Worm (Caenorhabditis elegans): ENCODE data around the gene F52D10.2.

DNA sequence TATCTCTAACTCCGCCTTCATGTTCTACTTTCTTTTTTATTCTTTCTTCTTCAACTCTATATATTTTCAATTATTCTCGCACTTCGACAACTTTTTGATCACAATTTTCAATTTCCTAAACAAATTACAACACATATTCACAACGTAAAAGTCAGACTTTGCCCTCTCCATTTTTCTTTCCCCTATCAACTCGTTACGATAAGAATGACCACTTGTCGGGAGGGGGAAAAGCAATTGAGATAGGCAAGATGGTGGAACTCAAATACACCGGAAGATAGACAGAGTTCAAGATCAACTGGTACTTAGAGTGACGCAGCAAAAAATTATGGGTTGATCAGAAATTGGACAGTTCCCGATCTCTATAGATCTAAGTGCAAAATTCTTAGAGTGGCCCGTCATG is 36.5 kb downstream of the F52D10.2 start:
- no peak for TF ChIP-seq tab-1 (GFP tag; IDR thresholded peaks at IDR 0.05)
- TF ChIP-seq cog-1 (tag; optimal IDR thresholded peaks at IDR 0.05), result no peak
- TF ChIP-seq flt-1 (GFP tag; IDR thresholded peaks at IDR 0.05), result no peak
- no peak for TF ChIP-seq ref-1 (GFP tag; conservative IDR thresholded peaks at IDR 0.05)
- TF ChIP-seq ztf-23 (GFP tag; IDR thresholded peaks at IDR 0.05), result no peak
- TF ChIP-seq T22C8.4 (GFP tag; IDR thresholded peaks at IDR 0.05), result no peak
- TF ChIP-seq klf-2 (GFP tag; conservative IDR thresholded peaks at IDR 0.05), result no peak
- no peak for TF ChIP-seq ztf-29 (GFP tag; IDR thresholded peaks at IDR 0.05)

Measured in whole organism, midembryonic.